Worm (Caenorhabditis elegans) whole organism, young adult: Measurements from ENCODE around the gene BE0003N10.1.

ENCODE experiments used
- mxl-1 ChIP-seq: sonication (generic microtip); optimal IDR thresholded peaks from 2 replicates; lab custom pipeline; 2016; ENCODE audit warnings: missing genetic modification characterization, missing compliant biosample characterization
- snpc-4 ChIP-seq, 5 experiments: fragments of 150-350 bp in 1 of 5; sonication (generic microtip) in 4 of 5; optimal IDR thresholded peaks; 2 replicates each; lab custom pipeline; 2014 to 2018; ENCODE audit warnings: missing genetic modification characterization in 5 of 5, missing biosample characterization in 3 of 5, antibody characterized with exemption in 2 of 5, mild to moderate bottlenecking in 2 of 5, missing compliant biosample characterization in 2 of 5, missing genotype in 2 of 5, moderate library complexity in 2 of 5, missing genetic modification reagents in 1 of 5

DNA sequence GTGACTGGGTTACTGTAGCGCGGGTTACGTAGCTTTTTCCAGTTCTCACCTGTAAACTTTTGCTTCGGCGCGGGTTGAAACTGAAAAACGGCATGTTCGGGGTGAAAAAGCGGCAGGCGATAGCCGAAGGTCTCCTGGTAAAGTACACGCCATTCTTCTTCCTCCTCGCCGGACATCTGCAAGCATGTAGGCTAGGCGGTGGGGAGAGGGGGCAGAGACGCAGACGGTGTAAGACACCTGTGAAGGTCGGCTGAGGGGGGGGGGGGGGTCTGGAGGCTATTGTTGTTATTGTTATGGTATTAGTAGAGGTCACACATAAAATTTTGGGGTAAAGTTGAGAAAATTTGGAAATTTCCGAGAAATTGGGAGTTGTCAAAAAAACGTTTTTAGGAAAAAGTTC lies 15.8 kb downstream of the BE0003N10.1 start, which contains the start of gene fbxo-11.2:
- no peak for TF ChIP-seq mxl-1 (tag; lab: Kevin White, UChicago)
- no peak for TF ChIP-seq snpc-4 (GFP tag; optimal IDR thresholded peaks at IDR 0.05; lab: Kevin White, UChicago)
- no peak for TF ChIP-seq snpc-4 (tag; optimal IDR thresholded peaks at IDR 0.05; lab: Kevin White, UChicago)
